Fruit fly (Drosophila melanogaster): Measurements from ENCODE around the gene TyrRII.

TyrRII gene

DNA sequence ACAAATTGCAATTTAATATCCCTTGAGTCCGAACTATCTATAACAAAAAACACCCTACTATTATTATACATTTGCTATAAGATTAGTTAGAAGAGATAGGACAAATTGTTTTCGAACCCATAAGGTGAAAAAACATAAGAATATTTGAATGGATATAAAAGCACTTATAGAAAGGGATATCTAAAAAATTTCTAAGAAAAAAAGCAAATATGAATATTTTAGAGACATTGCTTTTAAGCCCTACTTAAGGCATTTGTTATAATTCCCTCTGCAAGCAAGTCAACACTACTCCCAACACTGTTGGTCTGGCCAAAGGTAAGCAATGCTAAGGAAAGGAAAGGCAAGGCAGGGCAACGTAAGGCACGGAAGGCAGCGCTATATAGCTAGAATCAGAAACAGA lies 26.0 kb upstream of the TyrRII start:
- TF ChIP-seq CG8301 (tag; optimal IDR thresholded peaks at IDR 0.05), result no peak
- no peak for TF ChIP-seq CG32121 (GFP tag; IDR thresholded peaks at IDR 0.05)
- TF ChIP-seq Pif1A (GFP tag; optimal IDR thresholded peaks at IDR 0.05), result no peak
- TF ChIP-seq CG17806 (tag; optimal IDR thresholded peaks at IDR 0.05), result no peak
- peak; percentile 12 for TF ChIP-seq CG9948 (tag; optimal IDR thresholded peaks at IDR 0.05)
- TF ChIP-seq CG13204 (GFP tag; optimal IDR thresholded peaks at IDR 0.05), result no peak
- no peak for TF ChIP-seq CG34367 (tag; optimal IDR thresholded peaks at IDR 0.05)
- no peak for TF ChIP-seq rn (GFP tag; IDR thresholded peaks at IDR 0.05)

DNA sequence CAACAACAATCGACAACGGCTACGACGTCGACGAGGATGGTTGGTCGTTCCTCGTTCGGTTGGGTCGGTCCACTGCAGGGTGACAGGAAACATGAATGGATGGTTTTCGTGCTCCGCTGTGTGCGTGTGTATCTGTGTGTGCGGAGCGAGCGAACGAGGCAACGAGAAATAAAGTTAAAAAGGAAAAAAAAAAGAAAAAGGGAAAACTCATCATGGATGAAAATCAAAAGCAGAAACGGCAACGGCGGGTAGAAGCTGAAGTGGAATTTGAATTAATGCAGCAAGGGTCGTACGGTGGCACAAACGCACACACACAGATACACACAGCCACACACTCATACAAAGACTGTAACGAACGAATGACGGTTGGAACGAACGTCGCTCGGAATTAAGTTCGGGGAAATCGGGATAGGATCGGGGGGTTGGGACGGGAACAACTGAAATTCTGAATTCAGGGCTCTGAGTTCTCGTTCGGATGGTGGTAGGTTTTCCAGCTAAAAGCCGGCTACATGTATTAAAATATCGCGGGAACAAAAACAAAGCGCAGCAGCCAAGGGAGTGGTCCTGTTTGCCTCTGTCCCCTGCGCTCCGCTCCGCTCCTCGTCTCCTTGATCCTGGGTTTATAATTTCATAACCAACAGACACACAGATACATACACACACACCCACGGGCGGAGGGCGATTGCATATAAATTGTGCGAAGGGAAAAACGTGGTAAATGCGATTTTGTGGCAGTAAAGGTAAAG lies 25.3 kb upstream of the TyrRII start:
- TF ChIP-seq D1 (tag; optimal IDR thresholded peaks at IDR 0.05) (no peak), Pif1B (GFP tag; optimal IDR thresholded peaks at IDR 0.05) (peak; percentile 18), EcR (GFP tag; optimal IDR thresholded peaks at IDR 0.05) (peak; percentile 70), Ets98B (GFP tag; IDR thresholded peaks at IDR 0.05) (no peak), CG32121 (GFP tag; IDR thresholded peaks at IDR 0.05) (no peak), CG10348 (GFP tag; IDR thresholded peaks at IDR 0.05) (no peak), gl (tag; optimal IDR thresholded peaks at IDR 0.05) (no peak), Pif1A (GFP tag; optimal IDR thresholded peaks at IDR 0.05) (no peak), CG14655 (GFP tag; optimal IDR thresholded peaks at IDR 0.05) (peak; percentile 15), CG17806 (tag; optimal IDR thresholded peaks at IDR 0.05) (no peak), CG9948 (tag; optimal IDR thresholded peaks at IDR 0.05) (no peak), CG8301 (tag; optimal IDR thresholded peaks at IDR 0.05) (no peak), rn (GFP tag; IDR thresholded peaks at IDR 0.05) (no peak), CG34367 (tag; optimal IDR thresholded peaks at IDR 0.05) (no peak), CG13204 (GFP tag; optimal IDR thresholded peaks at IDR 0.05) (peak; percentile 85), CG12605 (GFP tag; IDR thresholded peaks at IDR 0.05) (no peak), Snoo (tag; optimal IDR thresholded peaks at IDR 0.05) (no peak), CG4496 (GFP tag; IDR thresholded peaks at IDR 0.05) (peak; percentile 54; the same call in 1 of the 3 replicates), fd96Ca (GFP tag; IDR thresholded peaks at IDR 0.05) (no peak; the same call in 2 of the 3 replicates), CG15710 (tag; optimal IDR thresholded peaks at IDR 0.05) (no peak), CG8159 (tag; optimal IDR thresholded peaks at IDR 0.05) (peak; percentile 20)

DNA sequence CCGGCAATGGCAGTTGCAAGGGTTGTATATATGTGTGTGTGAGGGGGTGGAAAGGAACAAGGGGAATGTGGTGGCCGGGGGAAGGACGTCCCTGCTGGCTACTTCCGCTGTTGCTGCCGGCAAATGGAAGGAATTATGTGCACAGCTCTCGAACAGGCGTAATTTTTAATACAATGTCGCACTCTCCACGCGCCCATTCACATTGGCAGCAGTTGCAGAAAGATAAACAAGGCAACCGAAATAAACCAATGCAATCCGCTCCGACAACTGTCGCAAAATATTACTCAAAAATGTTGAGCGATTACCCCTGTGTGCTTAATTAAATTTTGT lies 24.8 kb upstream of the TyrRII start:
- TF ChIP-seq rn (GFP tag; IDR thresholded peaks at IDR 0.05) (no peak), CG8159 (tag; optimal IDR thresholded peaks at IDR 0.05) (no peak)

DNA sequence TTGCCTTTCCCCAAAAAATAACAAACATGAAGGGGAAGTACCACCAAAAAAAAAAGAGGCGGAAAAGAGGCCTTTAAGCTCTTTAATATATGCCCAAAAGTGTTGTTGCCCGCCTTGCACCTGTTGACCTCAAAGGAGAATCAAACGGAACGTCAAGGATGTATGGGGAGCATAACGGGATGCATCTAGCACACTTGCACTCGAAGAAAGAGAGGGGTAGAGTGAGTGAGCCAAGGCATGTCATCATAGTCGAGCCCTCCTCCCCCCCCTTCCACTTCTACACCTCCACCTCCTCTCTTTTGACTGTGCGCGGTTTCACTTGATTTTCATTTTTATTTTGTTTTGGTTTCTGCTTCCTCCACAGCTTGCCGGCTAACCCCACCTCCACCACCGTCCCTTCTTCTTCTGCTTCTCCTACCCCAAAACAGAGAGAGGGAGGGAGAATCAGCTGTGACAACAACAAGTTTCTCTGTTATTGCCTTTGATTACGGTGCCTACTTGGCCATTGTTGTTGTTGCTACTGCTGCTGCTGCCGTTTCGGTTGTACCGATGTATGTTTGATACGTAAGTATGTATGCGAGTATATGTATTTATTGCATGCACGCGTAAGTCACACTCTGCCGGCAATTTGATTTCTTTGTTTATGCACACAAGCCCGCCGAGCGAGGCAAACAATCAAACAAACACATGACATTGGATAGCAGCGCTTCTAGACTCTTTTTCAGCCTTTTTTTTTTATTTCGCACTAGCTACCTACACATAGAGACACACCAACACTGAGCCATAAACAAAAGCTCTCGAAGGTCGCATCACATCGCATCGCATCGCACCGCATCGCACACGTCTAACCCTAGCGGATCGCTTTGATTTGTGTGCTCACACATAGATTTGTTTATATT lies 23.5 kb upstream of the TyrRII start:
- TF ChIP-seq Ets98B (GFP tag; IDR thresholded peaks at IDR 0.05) (no peak), CG12605 (GFP tag; IDR thresholded peaks at IDR 0.05) (peak; percentile 21; the same call in 1 of the 2 replicates), EcR (GFP tag; optimal IDR thresholded peaks at IDR 0.05) (peak; percentile 79), CG13204 (GFP tag; optimal IDR thresholded peaks at IDR 0.05) (peak; percentile 80), CG15710 (tag; optimal IDR thresholded peaks at IDR 0.05) (no peak), Pif1B (GFP tag; optimal IDR thresholded peaks at IDR 0.05) (no peak), CG32121 (GFP tag; IDR thresholded peaks at IDR 0.05) (no peak), CG8159 (tag; optimal IDR thresholded peaks at IDR 0.05) (no peak), Snoo (tag; optimal IDR thresholded peaks at IDR 0.05) (no peak), CG4496 (GFP tag; IDR thresholded peaks at IDR 0.05) (0 out of 3 replicates have a peak, but pooled peaks have one; percentile 12), CG14655 (GFP tag; optimal IDR thresholded peaks at IDR 0.05) (no peak), CG9948 (tag; optimal IDR thresholded peaks at IDR 0.05) (no peak), Pif1A (GFP tag; optimal IDR thresholded peaks at IDR 0.05) (no peak), fd96Ca (GFP tag; IDR thresholded peaks at IDR 0.05) (no peak), CG10348 (GFP tag; IDR thresholded peaks at IDR 0.05) (no peak), rn (GFP tag; IDR thresholded peaks at IDR 0.05) (no peak)

DNA sequence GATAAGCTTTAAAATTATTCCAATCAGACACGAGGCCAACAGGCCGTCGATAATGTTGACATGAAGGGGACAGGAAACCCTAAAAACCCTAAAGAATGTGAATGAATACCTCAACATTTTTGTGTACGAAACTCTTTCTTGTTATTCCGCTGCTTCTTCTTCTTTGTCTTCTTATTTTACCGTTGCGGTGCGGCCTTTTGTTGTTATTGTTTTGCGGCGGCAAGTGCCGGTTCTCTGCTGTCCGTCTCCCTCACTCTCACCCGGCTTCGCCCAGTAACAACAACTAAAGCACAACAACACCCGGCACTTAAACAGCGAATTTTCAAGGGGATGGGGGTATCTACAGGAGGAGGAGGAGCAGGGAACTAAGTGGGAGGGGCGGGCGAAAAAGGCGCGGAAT lies 22.0 kb upstream of the TyrRII start:
- TF ChIP-seq Pif1A (GFP tag; optimal IDR thresholded peaks at IDR 0.05) (no peak), CG14655 (GFP tag; optimal IDR thresholded peaks at IDR 0.05) (no peak), Snoo (tag; optimal IDR thresholded peaks at IDR 0.05) (no peak), gl (tag; optimal IDR thresholded peaks at IDR 0.05) (no peak), rn (GFP tag; IDR thresholded peaks at IDR 0.05) (no peak), CG32121 (GFP tag; IDR thresholded peaks at IDR 0.05) (no peak), CG8159 (tag; optimal IDR thresholded peaks at IDR 0.05) (no peak)

DNA sequence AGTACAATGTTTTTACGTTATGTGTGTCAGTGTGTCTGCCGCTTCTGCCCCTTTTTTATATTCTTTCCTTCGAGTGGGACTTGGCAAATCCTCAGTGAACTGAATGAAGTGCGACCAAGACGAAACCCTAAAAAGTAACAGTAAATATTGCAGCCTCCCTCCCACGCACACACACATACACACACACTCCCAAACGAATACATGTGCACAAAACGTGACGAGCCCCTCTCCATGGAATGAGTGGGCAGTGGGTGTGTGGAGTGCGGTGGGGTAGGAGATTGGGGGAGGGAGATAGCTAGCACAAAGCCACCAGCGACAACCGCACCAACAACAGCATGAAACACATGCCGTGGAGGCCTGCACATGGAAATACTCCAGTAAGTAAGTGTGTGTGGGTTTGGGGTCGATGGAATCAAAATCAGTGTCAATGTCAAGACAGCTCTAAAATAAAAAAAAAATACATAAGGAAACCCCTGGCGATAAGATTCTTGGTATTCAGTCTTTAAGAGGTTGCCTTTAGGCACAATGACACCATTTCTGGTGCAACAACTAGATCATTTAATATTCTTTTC lies 21.6 kb upstream of the TyrRII start:
- TF ChIP-seq Ets98B (GFP tag; IDR thresholded peaks at IDR 0.05) (no peak; the same call in 1 of the 2 replicates), CG4496 (GFP tag; IDR thresholded peaks at IDR 0.05) (0 out of 3 replicates have a peak, but pooled peaks have one; percentile 17), gl (tag; optimal IDR thresholded peaks at IDR 0.05) (no peak), CG13204 (GFP tag; optimal IDR thresholded peaks at IDR 0.05) (peak; percentile 73), CG14655 (GFP tag; optimal IDR thresholded peaks at IDR 0.05) (no peak), EcR (GFP tag; optimal IDR thresholded peaks at IDR 0.05) (peak; percentile 97), fd96Ca (GFP tag; IDR thresholded peaks at IDR 0.05) (no peak), CG10348 (GFP tag; IDR thresholded peaks at IDR 0.05) (no peak)

All from whole organism, pupa.